Fruit fly (Drosophila melanogaster) whole organism, embryonic: ENCODE data around the gene CG5535.

ENCODE experiments used
- Atf-2 ChIP-seq: fragments of 200-800 bp; sonication (Bioruptor generic); optimal IDR thresholded peaks from 2 replicates; lab custom pipeline; 2016; ENCODE audit warnings: missing biosample characterization, missing genetic modification characterization
- Bdp1 ChIP-seq: fragments of 200-800 bp; sonication (Bioruptor generic); optimal IDR thresholded peaks from 3 replicates; lab custom pipeline; 2016; ENCODE audit warnings: missing biosample characterization, missing genetic modification characterization
- CG10267 ChIP-seq: fragments of 200-800 bp; sonication (Bioruptor generic); optimal IDR thresholded peaks from 2 replicates; lab custom pipeline; 2018; ENCODE audit warnings: missing biosample characterization, mild to moderate bottlenecking, missing genetic modification characterization, moderate library complexity
- CG10543 ChIP-seq: fragments of 200-800 bp; sonication (Bioruptor generic); optimal IDR thresholded peaks from 3 replicates; lab custom pipeline; 2017; ENCODE audit warnings: missing biosample characterization, mild to moderate bottlenecking, missing genetic modification characterization, moderate library complexity
- CG11398 ChIP-seq: fragments of 200-800 bp; sonication (Bioruptor generic); optimal IDR thresholded peaks from 2 replicates; lab custom pipeline; 2016; ENCODE audit warnings: missing biosample characterization, missing genetic modification characterization
- CG12769 ChIP-seq: fragments of 200-800 bp; sonication (Bioruptor generic); optimal IDR thresholded peaks from 2 replicates; lab custom pipeline; 2019; ENCODE audit warnings: missing biosample characterization, mild to moderate bottlenecking, missing genetic modification characterization, moderate library complexity
- CG13894 ChIP-seq: fragments of 200-800 bp; sonication (Bioruptor generic); optimal IDR thresholded peaks from 3 replicates; lab custom pipeline; 2018; ENCODE audit warnings: missing biosample characterization, mild to moderate bottlenecking, missing genetic modification characterization, moderate library complexity
- CG14710 ChIP-seq: fragments of 200-800 bp; sonication (Bioruptor generic); optimal IDR thresholded peaks from 3 replicates; lab custom pipeline; 2019; ENCODE audit warnings: missing biosample characterization, mild to moderate bottlenecking, missing genetic modification characterization, moderate library complexity
- CG15514 ChIP-seq: fragments of 200-800 bp; sonication (Bioruptor generic); optimal IDR thresholded peaks from 3 replicates; lab custom pipeline; 2017; ENCODE audit warnings: missing biosample characterization, missing genetic modification characterization, mild to moderate bottlenecking, moderate library complexity, missing genetic modification reagents
- CG18599 ChIP-seq: fragments of 200-800 bp; sonication (Bioruptor generic); optimal IDR thresholded peaks from 3 replicates; lab custom pipeline; 2017; ENCODE audit warnings: missing biosample characterization, missing genetic modification characterization, mild to moderate bottlenecking, moderate library complexity, missing genetic modification reagents
- CG2120 ChIP-seq: fragments of 200-800 bp; sonication (Bioruptor generic); optimal IDR thresholded peaks from 3 replicates; lab custom pipeline; 2016; ENCODE audit warnings: missing biosample characterization, missing genetic modification characterization
- CG2678 ChIP-seq: fragments of 200-800 bp; sonication (Bioruptor generic); optimal IDR thresholded peaks from 3 replicates; lab custom pipeline; 2019; ENCODE audit warnings: missing biosample characterization, mild to moderate bottlenecking, missing genetic modification characterization, moderate library complexity
- CG3407 ChIP-seq: fragments of 200-800 bp; sonication (Bioruptor generic); optimal IDR thresholded peaks from 2 replicates; lab custom pipeline; 2018; ENCODE audit warnings: missing biosample characterization, mild to moderate bottlenecking, missing genetic modification characterization
- CG34376 ChIP-seq: fragments of 200-800 bp; sonication (Bioruptor generic); optimal IDR thresholded peaks from 2 replicates; lab custom pipeline; 2018; ENCODE audit warnings: missing biosample characterization, mild to moderate bottlenecking, missing genetic modification characterization
- CG42726 ChIP-seq: fragments of 200-800 bp; sonication (Bioruptor generic); IDR thresholded peaks from 2 replicates; pipeline ENCODE4 v1.3.6; 2022; ENCODE audit warnings: missing biosample characterization, missing genetic modification characterization; ENCODE audit not compliant: partially characterized antibody
- CG4282 ChIP-seq: fragments of 200-800 bp; sonication (Bioruptor generic); optimal IDR thresholded peaks from 2 replicates; lab custom pipeline; 2016; ENCODE audit warnings: missing biosample characterization, missing genetic modification characterization
- CG5180 ChIP-seq: fragments of 200-800 bp; sonication (Bioruptor generic); optimal IDR thresholded peaks from 3 replicates; lab custom pipeline; 2017; ENCODE audit warnings: missing biosample characterization, missing genetic modification characterization, mild to moderate bottlenecking, moderate library complexity, missing genetic modification reagents
- CG6854 ChIP-seq: fragments of 200-800 bp; sonication (Bioruptor generic); optimal IDR thresholded peaks from 3 replicates; lab custom pipeline; 2017; ENCODE audit warnings: missing biosample characterization, mild to moderate bottlenecking, missing genetic modification characterization
- CrebB ChIP-seq: fragments of 200-800 bp; sonication (Bioruptor generic); optimal IDR thresholded peaks from 3 replicates; lab custom pipeline; 2018; ENCODE audit warnings: missing biosample characterization, mild to moderate bottlenecking, missing genetic modification characterization
- GATAe ChIP-seq: fragments of 200-800 bp; sonication (Bioruptor generic); conservative IDR thresholded peaks from 2 replicates; pipeline ENCODE4 v1.3.6; 2022; ENCODE audit warnings: missing biosample characterization, missing genetic modification characterization
- Hand ChIP-seq: fragments of 200-800 bp; sonication (Bioruptor generic); optimal IDR thresholded peaks from 2 replicates; lab custom pipeline; 2017; ENCODE audit warnings: mild to moderate bottlenecking, missing biosample characterization, missing genetic modification reagents, missing genetic modification characterization
- Hey ChIP-seq: fragments of 200-800 bp; sonication (Bioruptor generic); optimal IDR thresholded peaks from 3 replicates; lab custom pipeline; 2018; ENCODE audit warnings: missing biosample characterization, mild to moderate bottlenecking, missing genetic modification characterization
- Hmr ChIP-seq: fragments of 200-800 bp; sonication (Bioruptor generic); optimal IDR thresholded peaks from 3 replicates; lab custom pipeline; 2017; ENCODE audit warnings: mild to moderate bottlenecking, missing biosample characterization, missing genetic modification reagents, missing genetic modification characterization
- Hmx ChIP-seq: fragments of 200-800 bp; sonication (Bioruptor generic); optimal IDR thresholded peaks from 2 replicates; lab custom pipeline; 2016; ENCODE audit warnings: missing biosample characterization, missing genetic modification characterization
- Jarid2 ChIP-seq: fragments of 200-800 bp; sonication (Bioruptor generic); optimal IDR thresholded peaks from 3 replicates; lab custom pipeline; 2017; ENCODE audit warnings: mild to moderate bottlenecking, missing biosample characterization, missing genetic modification reagents, missing genetic modification characterization
- Oaz ChIP-seq: fragments of 200-800 bp; sonication (Bioruptor generic); IDR thresholded peaks from 2 replicates; pipeline ENCODE4 v1.3.6; 2022; ENCODE audit warnings: missing biosample characterization, missing genetic modification characterization
- PHDP ChIP-seq: fragments of 200-800 bp; sonication (Bioruptor generic); optimal IDR thresholded peaks from 3 replicates; lab custom pipeline; 2018; ENCODE audit warnings: missing biosample characterization, mild to moderate bottlenecking, missing genetic modification characterization, moderate library complexity
- Rfx ChIP-seq: fragments of 200-800 bp; sonication (Bioruptor generic); IDR thresholded peaks from 2 replicates; pipeline ENCODE4 v1.3.6; 2022; ENCODE audit warnings: missing biosample characterization, missing genetic modification characterization
- Sin3A ChIP-seq: fragments of >200 bp; optimal IDR thresholded peaks from 2 replicates; lab custom pipeline; 2018
- Six4 ChIP-seq: fragments of 200-800 bp; sonication (Bioruptor generic); optimal IDR thresholded peaks from 2 replicates; lab custom pipeline; 2016; ENCODE audit warnings: missing biosample characterization, missing genetic modification characterization
- Spps ChIP-seq: fragments of 200-800 bp; sonication (Bioruptor generic); optimal IDR thresholded peaks from 2 replicates; lab custom pipeline; 2018; ENCODE audit warnings: missing biosample characterization, mild to moderate bottlenecking, missing genetic modification characterization
- bbx ChIP-seq: fragments of 200-800 bp; sonication (Bioruptor generic); IDR thresholded peaks from 2 replicates; pipeline ENCODE4 v1.3.6; 2022; ENCODE audit warnings: missing biosample characterization, missing genetic modification characterization; ENCODE audit not compliant: partially characterized antibody
- caup ChIP-seq: fragments of 200-800 bp; sonication (Bioruptor generic); optimal IDR thresholded peaks from 3 replicates; lab custom pipeline; 2017; ENCODE audit warnings: missing biosample characterization, mild to moderate bottlenecking, missing genetic modification characterization, moderate library complexity; ENCODE audit not compliant: severe bottlenecking
- chinmo ChIP-seq: fragments of 200-800 bp; sonication (Bioruptor generic); IDR thresholded peaks from 4 replicates; pipeline ENCODE4 v1.3.6; 2022; ENCODE audit warnings: missing biosample characterization, missing genetic modification characterization; ENCODE audit not compliant: partially characterized antibody
- croc ChIP-seq: fragments of 200-800 bp; sonication (Bioruptor generic); conservative IDR thresholded peaks from 3 replicates; pipeline ENCODE4 v1.3.6; 2022; ENCODE audit warnings: missing biosample characterization, missing genetic modification characterization
- cwo ChIP-seq: fragments of 200-800 bp; sonication (Bioruptor generic); optimal IDR thresholded peaks from 3 replicates; lab custom pipeline; 2017; ENCODE audit warnings: missing biosample characterization, missing genetic modification characterization, mild to moderate bottlenecking, moderate library complexity, missing genetic modification reagents
- exex ChIP-seq: fragments of 200-800 bp; sonication (Bioruptor generic); optimal IDR thresholded peaks from 4 replicates; lab custom pipeline; 2018; ENCODE audit warnings: missing biosample characterization, mild to moderate bottlenecking, missing genetic modification characterization, moderate library complexity
- h ChIP-seq: fragments of >200 bp; optimal IDR thresholded peaks from 2 replicates; lab custom pipeline; 2017
- jigr1 ChIP-seq: fragments of 200-800 bp; sonication (Bioruptor generic); IDR thresholded peaks from 3 replicates; pipeline ENCODE4 v1.3.6; 2022; ENCODE audit warnings: missing biosample characterization, missing genetic modification characterization
- lab ChIP-seq: fragments of 200-800 bp; sonication (Bioruptor generic); optimal IDR thresholded peaks from 3 replicates; lab custom pipeline; 2017; ENCODE audit warnings: missing biosample characterization, missing genetic modification characterization, mild to moderate bottlenecking, moderate library complexity, missing genetic modification reagents
- maf-S ChIP-seq: fragments of 200-800 bp; sonication (Bioruptor generic); optimal IDR thresholded peaks from 2 replicates; lab custom pipeline; 2016; ENCODE audit warnings: missing biosample characterization, missing genetic modification characterization
- nerfin-1 ChIP-seq: fragments of 200-800 bp; sonication (Bioruptor generic); optimal IDR thresholded peaks from 3 replicates; lab custom pipeline; 2019; ENCODE audit warnings: missing biosample characterization, mild to moderate bottlenecking, missing genetic modification characterization, moderate library complexity
- pan ChIP-seq, 4 experiments: fragments of >200 bp in 3 of 4; fragments of 200-800 bp in 1 of 4; sonication (Bioruptor generic) in 1 of 4; optimal IDR thresholded peaks in 3 of 4; IDR thresholded peaks in 1 of 4; 2 replicates each; pipeline versions ENCODE4 v1.3.6 to Lab custom; 2017 to 2022; ENCODE audit warnings: missing biosample characterization in 2 of 4, missing genetic modification characterization in 2 of 4, mixed read lengths in 1 of 4
- prd ChIP-seq, 3 experiments: fragments of >200 bp in 2 of 3; fragments of 200-800 bp in 1 of 3; sonication (Bioruptor generic) in 1 of 3; optimal IDR thresholded peaks in 2 of 3; IDR thresholded peaks in 1 of 3; 2 replicates in 2 of 3; 3 replicates in 1 of 3; pipeline versions ENCODE4 v1.3.6 to Lab custom; 2017 to 2022; ENCODE audit warnings: missing biosample characterization in 1 of 3, missing genetic modification characterization in 1 of 3
- ranshi ChIP-seq: fragments of 200-800 bp; sonication (Bioruptor generic); IDR thresholded peaks from 2 replicates; pipeline ENCODE4 v1.3.6; 2022; ENCODE audit warnings: missing biosample characterization, missing genetic modification characterization
- scrt ChIP-seq: fragments of 200-800 bp; sonication (Bioruptor generic); optimal IDR thresholded peaks from 2 replicates; lab custom pipeline; 2018; ENCODE audit warnings: missing biosample characterization, mild to moderate bottlenecking, missing genetic modification characterization, moderate library complexity
- sd ChIP-seq: fragments of 200-800 bp; sonication (Bioruptor generic); optimal IDR thresholded peaks from 3 replicates; lab custom pipeline; 2018; ENCODE audit warnings: missing biosample characterization, mild to moderate bottlenecking, missing genetic modification characterization, moderate library complexity
- ttk ChIP-seq: fragments of 200-800 bp; sonication (Bioruptor generic); IDR thresholded peaks from 2 replicates; pipeline ENCODE4 v2.1.2; 2022; ENCODE audit warnings: missing biosample characterization, missing genetic modification characterization

CG5535 gene

dm6 chr3L:17814036-17814435 is 42.6 kb downstream of the CG5535 start, which contains the start of gene Cln3:
Gene Cln3, minus strand, starts transcription at chr3L:17814119.
- TF ChIP-seq Oaz (GFP tag; lab: Robert Waterston, UW) (no peak), nerfin-1 (tag; lab: Kevin White, UChicago) (no peak), Sin3A (lab: Kevin White, UChicago) (no peak), CG15514 (GFP tag; lab: Kevin White, UChicago) (peak; percentile 10), cwo (GFP tag; lab: Kevin White, UChicago) (peak; percentile 16), CG18599 (GFP tag; lab: Kevin White, UChicago) (peak; percentile 20), Atf-2 (GFP tag; lab: Kevin White, UChicago) (no peak), Bdp1 (no peak), CG34376 (GFP tag; lab: Kevin White, UChicago) (peak; percentile 96), CG10267 (tag; lab: Kevin White, UChicago) (no peak), CG4282 (no peak), prd (optimal IDR thresholded peaks at IDR 0.05; lab: Kevin White, UChicago) (no peak), prd (GFP tag; IDR thresholded peaks at IDR 0.05; lab: Robert Waterston, UW) (no peak), ranshi (no peak), Hmx (no peak), sd (tag; lab: Kevin White, UChicago) (no peak), CG13894 (tag; lab: Kevin White, UChicago) (no peak), Rfx (peak; percentile 16; the same call in 1 of the 2 replicates), Hey (tag; lab: Kevin White, UChicago) (peak; percentile 9), GATAe (GFP tag; lab: Robert Waterston, UW) (peak; percentile 78), Hand (peak; percentile 16), Hmr (GFP tag; lab: Kevin White, UChicago) (peak; percentile 27), CG12769 (tag; lab: Kevin White, UChicago) (no peak), chinmo (GFP tag; lab: Robert Waterston, UW) (0 out of 4 replicates have a peak, but pooled peaks have one; percentile 10), scrt (GFP tag; lab: Kevin White, UChicago) (peak; percentile 15), ttk (GFP tag; lab: Robert Waterston, UW) (no peak), exex (peak; percentile 93)

dm6 chr3L:17808597-17809213 is 47.9 kb downstream of the CG5535 start, which contains the start of gene CG32191:
Gene CG32191, minus strand, starts transcription at chr3L:17809146.
- TF ChIP-seq Jarid2 (GFP tag; lab: Kevin White, UChicago) (peak; percentile 27), CG3407 (GFP tag; lab: Kevin White, UChicago) (no peak), CG13894 (tag; lab: Kevin White, UChicago) (no peak), croc (no peak), Spps (tag; lab: Kevin White, UChicago) (no peak), CG5180 (GFP tag; lab: Kevin White, UChicago) (peak; percentile 95), lab (peak; percentile 79), Six4 (no peak), jigr1 (GFP tag; lab: Robert Waterston, UW) (no peak), CG42726 (GFP tag; lab: Robert Waterston, UW) (no peak), CG6854 (GFP tag; lab: Kevin White, UChicago) (peak; percentile 11), h (lab: Kevin White, UChicago) (no peak), CG11398 (GFP tag; lab: Kevin White, UChicago) (no peak), PHDP (peak; percentile 22), CrebB (tag; lab: Kevin White, UChicago) (peak; percentile 2), CG2120 (no peak), CG14710 (tag; lab: Kevin White, UChicago) (no peak), caup (peak; percentile 50), pan (optimal IDR thresholded peaks at IDR 0.05; lab: Kevin White, UChicago) (no peak), pan (GFP tag; optimal IDR thresholded peaks at IDR 0.05 in 1 of 2, IDR thresholded peaks at IDR 0.05 in 1 of 2) (no peak), CG2678 (tag; lab: Kevin White, UChicago) (peak; percentile 44), bbx (GFP tag; lab: Robert Waterston, UW) (no peak), CG10543 (GFP tag; lab: Kevin White, UChicago) (peak; percentile 44), maf-S (GFP tag; lab: Kevin White, UChicago) (no peak)
